Fruit fly (Drosophila melanogaster) whole organism, adult: ENCODE results near the gene Jarid2.
A peak's percentile ranks its signal among the peaks of the same experiment; 100 is the strongest.

Source experiments
- CG11617 ChIP-seq: fragments of 200-800 bp; sonication (Bioruptor generic); optimal IDR thresholded peaks from 2 replicates; lab custom pipeline; 2017; ENCODE audit warnings: mild to moderate bottlenecking, missing biosample characterization, missing genetic modification reagents, missing genetic modification characterization
- CG12768 ChIP-seq: fragments of 200-800 bp; sonication (Bioruptor generic); optimal IDR thresholded peaks from 2 replicates; lab custom pipeline; 2017; ENCODE audit warnings: missing biosample characterization, missing genetic modification characterization, mild to moderate bottlenecking, moderate library complexity, missing genetic modification reagents
- CG14711 ChIP-seq: fragments of 200-800 bp; sonication (Bioruptor generic); optimal IDR thresholded peaks from 2 replicates; lab custom pipeline; 2018; ENCODE audit warnings: missing biosample characterization, mild to moderate bottlenecking, missing genetic modification characterization, moderate library complexity
- CG1620 ChIP-seq: fragments of 200-800 bp; sonication (Bioruptor generic); optimal IDR thresholded peaks from 2 replicates; lab custom pipeline; 2016; ENCODE audit warnings: missing biosample characterization, missing genetic modification characterization
- CG33017 ChIP-seq: fragments of 200-800 bp; sonication (Bioruptor generic); optimal IDR thresholded peaks from 2 replicates; lab custom pipeline; 2018; ENCODE audit warnings: missing biosample characterization, mild to moderate bottlenecking, missing genetic modification characterization, moderate library complexity
- CG5204 ChIP-seq: fragments of 200-800 bp; sonication (Bioruptor generic); optimal IDR thresholded peaks from 2 replicates; lab custom pipeline; 2016; ENCODE audit warnings: missing biosample characterization, missing genetic modification characterization
- CG7045 ChIP-seq: fragments of 200-800 bp; sonication (Bioruptor generic); optimal IDR thresholded peaks from 2 replicates; lab custom pipeline; 2017; ENCODE audit warnings: missing biosample characterization, mild to moderate bottlenecking, missing genetic modification characterization
- CG7101 ChIP-seq: fragments of 200-800 bp; sonication (Bioruptor generic); optimal IDR thresholded peaks from 2 replicates; lab custom pipeline; 2018; ENCODE audit warnings: missing biosample characterization, mild to moderate bottlenecking, missing genetic modification characterization, moderate library complexity
- Clk ChIP-seq: fragments of 200-800 bp; sonication (Bioruptor generic); optimal IDR thresholded peaks from 2 replicates; lab custom pipeline; 2017; ENCODE audit warnings: missing biosample characterization, missing genetic modification characterization
- Crg-1 ChIP-seq: fragments of 200-800 bp; sonication (Bioruptor generic); optimal IDR thresholded peaks from 2 replicates; lab custom pipeline; 2016; ENCODE audit warnings: missing biosample characterization, missing genetic modification characterization
- Hr96 ChIP-seq: fragments of 200-800 bp; sonication (Bioruptor generic); optimal IDR thresholded peaks from 2 replicates; lab custom pipeline; 2016; ENCODE audit warnings: missing biosample characterization, missing genetic modification characterization
- Mnt ChIP-seq: fragments of 200-800 bp; sonication (Bioruptor generic); optimal IDR thresholded peaks from 2 replicates; lab custom pipeline; 2016; ENCODE audit warnings: missing biosample characterization, mild to moderate bottlenecking, missing genetic modification characterization
- bab1 ChIP-seq: fragments of 200-800 bp; sonication (Bioruptor generic); optimal IDR thresholded peaks from 3 replicates; lab custom pipeline; 2019; ENCODE audit warnings: missing biosample characterization, mild to moderate bottlenecking, missing genetic modification characterization, moderate library complexity
- cic ChIP-seq: fragments of 200-800 bp; sonication (Bioruptor generic); optimal IDR thresholded peaks from 2 replicates; lab custom pipeline; 2017; ENCODE audit warnings: missing biosample characterization, mild to moderate bottlenecking, missing genetic modification characterization, moderate library complexity
- cnc ChIP-seq, 2 experiments: fragments of >200 bp; optimal IDR thresholded peaks; 2 replicates each; lab custom pipeline; 2017
- kay ChIP-seq: fragments of 200-800 bp; sonication (Bioruptor generic); peaks from one replicate; lab custom pipeline; 2016; ENCODE audit warnings: missing biosample characterization, missing genetic modification characterization, borderline replicate concordance
- ovo ChIP-seq: fragments of 200-800 bp; sonication (Bioruptor generic); optimal IDR thresholded peaks from 2 replicates; lab custom pipeline; 2016; ENCODE audit warnings: missing biosample characterization, missing genetic modification characterization
- pad ChIP-seq: fragments of 200-800 bp; sonication (Bioruptor generic); optimal IDR thresholded peaks from 3 replicates; lab custom pipeline; 2017; ENCODE audit warnings: missing biosample characterization, missing genetic modification characterization, mild to moderate bottlenecking, moderate library complexity, missing genetic modification reagents
- tj ChIP-seq: fragments of 200-800 bp; sonication (Bioruptor generic); optimal IDR thresholded peaks from 3 replicates; lab custom pipeline; 2017; ENCODE audit warnings: missing biosample characterization, mild to moderate bottlenecking, missing genetic modification characterization, moderate library complexity
- toe ChIP-seq: fragments of 200-800 bp; sonication (Bioruptor generic); optimal IDR thresholded peaks from 2 replicates; lab custom pipeline; 2016; ENCODE audit warnings: missing biosample characterization, missing genetic modification characterization

Gene Jarid2

dm6 chr3L:9456389-9456788, 20.4 kb upstream of the Jarid2 start:
- no peak for TF ChIP-seq cnc (optimal IDR thresholded peaks at IDR 0.05; lab: Kevin White, UChicago)
- no peak for TF ChIP-seq ovo (GFP tag; lab: Kevin White, UChicago)
- no peak for TF ChIP-seq CG1620 (GFP tag; lab: Kevin White, UChicago)
- no peak for TF ChIP-seq toe (GFP tag; lab: Kevin White, UChicago)
- TF ChIP-seq CG7045 = no peak
- TF ChIP-seq CG12768 = no peak
- no peak for TF ChIP-seq CG5204 (GFP tag; lab: Kevin White, UChicago)
- TF ChIP-seq tj = no peak
- no peak for TF ChIP-seq Hr96 (GFP tag; lab: Kevin White, UChicago)
- no peak for TF ChIP-seq bab1 (GFP tag; lab: Kevin White, UChicago)
- TF ChIP-seq CG14711 (tag; lab: Kevin White, UChicago) = no peak
- TF ChIP-seq CG33017 = no peak
- no peak for TF ChIP-seq CG7101 (tag; lab: Kevin White, UChicago)
- TF ChIP-seq CG11617 = no peak
- no peak for TF ChIP-seq Crg-1 (GFP tag; lab: Kevin White, UChicago)

DNA sequence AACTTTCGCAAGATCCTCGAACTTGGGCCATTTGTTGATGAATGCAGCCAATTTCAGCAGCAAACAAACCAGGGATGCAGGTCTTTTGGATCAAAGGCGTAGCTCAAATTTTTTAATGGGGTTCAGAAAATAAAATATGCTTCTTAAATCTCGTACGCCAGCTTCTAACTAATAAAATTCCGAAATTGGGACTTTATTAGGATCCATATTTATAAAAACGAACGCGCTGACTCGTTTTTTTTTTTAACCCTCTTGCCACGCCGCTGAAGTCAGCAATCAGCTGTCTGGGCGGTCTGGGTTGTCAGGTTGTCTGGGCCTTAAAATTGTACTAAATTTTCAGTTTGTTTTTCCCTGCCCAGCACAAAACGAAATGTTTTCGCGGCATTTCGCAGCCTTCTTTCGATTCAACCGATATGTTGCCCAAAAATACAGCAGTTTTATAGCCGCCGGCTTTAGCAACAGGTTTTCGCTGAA, 19.2 kb upstream of the Jarid2 start, which contains the start of gene CG3437:
Gene CG3437, minus strand, starts transcription at position 51 of the 474 bp plus-strand sequence.
- TF ChIP-seq tj = peak; percentile 93
- TF ChIP-seq ovo (GFP tag; lab: Kevin White, UChicago) = peak; percentile 97
- peak; percentile 95 for TF ChIP-seq pad (GFP tag; lab: Kevin White, UChicago)
- peak; percentile 99 for TF ChIP-seq CG7101 (tag; lab: Kevin White, UChicago)
- TF ChIP-seq CG33017 = peak; percentile 98
- TF ChIP-seq CG14711 (tag; lab: Kevin White, UChicago) = peak; percentile 99
- TF ChIP-seq CG1620 (GFP tag; lab: Kevin White, UChicago) = peak; percentile 99
- peak; percentile 100 for TF ChIP-seq CG12768
- peak; percentile 99 for TF ChIP-seq CG5204 (GFP tag; lab: Kevin White, UChicago)
- peak; percentile 99 for TF ChIP-seq toe (GFP tag; lab: Kevin White, UChicago)
- peak; percentile 99 for TF ChIP-seq CG7045
- peak; percentile 99 for TF ChIP-seq Crg-1 (GFP tag; lab: Kevin White, UChicago)
- peak; percentile 97 for TF ChIP-seq Mnt (GFP tag; lab: Kevin White, UChicago)
- peak; percentile 92 for TF ChIP-seq cic (GFP tag; lab: Kevin White, UChicago)
- peak; percentile 99 for TF ChIP-seq Clk
- TF ChIP-seq bab1 (GFP tag; lab: Kevin White, UChicago) = peak; percentile 99
- peak; percentile 99 for TF ChIP-seq CG11617
- no peak for TF ChIP-seq kay (GFP tag; lab: Kevin White, UChicago)
- TF ChIP-seq cnc (optimal IDR thresholded peaks at IDR 0.05; lab: Kevin White, UChicago) = no peak
- TF ChIP-seq Hr96 (GFP tag; lab: Kevin White, UChicago) = peak; percentile 99

- TF ChIP-seq tj (peak; percentile 48), cic (GFP tag; lab: Kevin White, UChicago) (peak; percentile 55), kay (GFP tag; lab: Kevin White, UChicago) (no peak), CG33017 (peak; percentile 70), ovo (GFP tag; lab: Kevin White, UChicago) (no peak), CG1620 (GFP tag; lab: Kevin White, UChicago) (peak; percentile 67), CG14711 (tag; lab: Kevin White, UChicago) (peak; percentile 72), toe (GFP tag; lab: Kevin White, UChicago) (peak; percentile 87), CG7101 (tag; lab: Kevin White, UChicago) (peak; percentile 67), cnc (optimal IDR thresholded peaks at IDR 0.05; lab: Kevin White, UChicago) (no peak), CG7045 (peak; percentile 53), CG5204 (GFP tag; lab: Kevin White, UChicago) (peak; percentile 62), CG11617 (peak; percentile 72), Crg-1 (GFP tag; lab: Kevin White, UChicago) (peak; percentile 34), Hr96 (GFP tag; lab: Kevin White, UChicago) (peak; percentile 71), Clk (no peak), Mnt (GFP tag; lab: Kevin White, UChicago) (peak; percentile 77), pad (GFP tag; lab: Kevin White, UChicago) (peak; percentile 96), CG12768 (peak; percentile 69), bab1 (GFP tag; lab: Kevin White, UChicago) (peak; percentile 78)
Measured at dm6 chr3L:9460775-9461491, 15.9 kb upstream of the Jarid2 start, which contains the start of the genes CG3434 and CG44838. Gene CG3434, minus strand, starts transcription at chr3L:9460799. Gene CG44838, plus strand, starts transcription at chr3L:9461050.

DNA sequence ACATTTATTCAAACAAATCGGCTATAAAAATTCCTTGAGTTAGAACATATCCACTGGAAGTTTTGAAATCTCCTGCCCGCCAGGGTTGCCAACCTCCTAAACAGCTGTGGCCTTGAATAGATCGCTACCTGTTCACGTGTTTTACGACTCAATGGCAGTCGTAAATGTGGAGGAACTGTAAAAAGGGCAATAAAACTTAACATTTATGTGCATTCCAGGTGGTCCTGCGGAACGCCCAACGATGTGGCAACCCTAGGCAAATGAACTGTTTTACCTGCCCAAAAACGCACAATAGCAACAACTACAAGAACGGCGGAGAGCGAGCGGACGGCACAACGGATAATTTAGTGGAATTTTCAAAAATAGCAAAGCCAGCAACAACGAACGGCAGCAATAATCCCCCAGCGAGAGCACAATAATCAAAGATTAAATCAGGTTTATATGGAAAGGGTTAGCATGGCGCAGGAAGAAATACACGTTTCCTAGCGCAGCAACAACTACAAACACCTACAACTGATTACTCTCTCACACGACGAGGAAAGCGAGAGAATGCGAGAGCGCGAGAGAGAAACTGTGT, 15.1 kb upstream of the Jarid2 start:
- no peak for TF ChIP-seq CG33017
- no peak for TF ChIP-seq tj
- no peak for TF ChIP-seq CG5204 (GFP tag; lab: Kevin White, UChicago)
- no peak for TF ChIP-seq bab1 (GFP tag; lab: Kevin White, UChicago)
- peak; percentile 78 for TF ChIP-seq CG14711 (tag; lab: Kevin White, UChicago)
- TF ChIP-seq kay (GFP tag; lab: Kevin White, UChicago) = no peak
- no peak for TF ChIP-seq CG7101 (tag; lab: Kevin White, UChicago)
- TF ChIP-seq CG1620 (GFP tag; lab: Kevin White, UChicago) = no peak
- no peak for TF ChIP-seq Hr96 (GFP tag; lab: Kevin White, UChicago)

DNA sequence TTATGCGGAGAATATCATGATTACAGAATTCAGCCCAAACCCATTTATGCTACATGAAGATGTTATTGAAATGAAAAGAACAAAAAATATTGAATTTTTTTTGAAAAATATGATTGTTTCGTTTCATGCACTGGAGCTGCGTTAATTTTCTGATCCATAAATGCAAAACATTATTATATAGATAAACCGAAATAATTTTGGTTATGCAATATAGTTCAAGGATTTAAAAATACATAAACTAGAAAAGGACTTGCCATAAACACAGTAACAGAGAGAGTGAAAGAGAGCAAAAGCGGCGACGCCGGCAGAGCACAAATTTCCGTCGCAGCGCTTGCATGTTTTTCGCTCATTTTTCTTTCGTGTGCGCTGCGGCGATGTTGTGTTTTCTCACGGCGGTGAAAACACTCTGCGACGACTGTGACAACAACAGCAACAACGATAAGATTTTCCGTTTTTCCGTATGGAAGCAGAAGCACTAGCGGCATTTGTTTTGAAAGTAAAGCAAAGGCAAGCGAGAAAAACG, 14.5 kb upstream of the Jarid2 start:
- TF ChIP-seq kay (GFP tag; lab: Kevin White, UChicago) (peak; percentile 81), CG12768 (peak; percentile 90), toe (GFP tag; lab: Kevin White, UChicago) (peak; percentile 70), CG7045 (peak; percentile 92), CG11617 (peak; percentile 90), cic (GFP tag; lab: Kevin White, UChicago) (peak; percentile 52), Mnt (GFP tag; lab: Kevin White, UChicago) (peak; percentile 54), CG14711 (tag; lab: Kevin White, UChicago) (peak; percentile 82), Hr96 (GFP tag; lab: Kevin White, UChicago) (peak; percentile 72), CG7101 (tag; lab: Kevin White, UChicago) (peak; percentile 91), bab1 (GFP tag; lab: Kevin White, UChicago) (peak; percentile 89), pad (GFP tag; lab: Kevin White, UChicago) (peak; percentile 56), CG33017 (peak; percentile 94), CG5204 (GFP tag; lab: Kevin White, UChicago) (peak; percentile 79), CG1620 (GFP tag; lab: Kevin White, UChicago) (peak; percentile 14), tj (peak; percentile 47), Clk (peak; percentile 32), Crg-1 (GFP tag; lab: Kevin White, UChicago) (peak; percentile 10), cnc (optimal IDR thresholded peaks at IDR 0.05; lab: Kevin White, UChicago) (no peak), ovo (GFP tag; lab: Kevin White, UChicago) (no peak)
